Fruit fly (Drosophila melanogaster) whole organism, prepupa: ENCODE measurements around the gene CG15506.

ENCODE experiments used
- CG16779 ChIP-seq: fragments of 200-800 bp; sonication (Bioruptor generic); optimal IDR thresholded peaks from 3 replicates; lab custom pipeline; 2017; ENCODE audit warnings: missing biosample characterization, mild to moderate bottlenecking, missing genetic modification characterization
- CG6163 ChIP-seq: fragments of 200-800 bp; sonication (Bioruptor generic); IDR thresholded peaks from 3 replicates; pipeline ENCODE4 v1.3.6; 2022; ENCODE audit warnings: missing biosample characterization, missing genetic modification characterization
- CG6854 ChIP-seq: fragments of 200-800 bp; sonication (Bioruptor generic); optimal IDR thresholded peaks from 2 replicates; lab custom pipeline; 2017; ENCODE audit warnings: missing biosample characterization, mild to moderate bottlenecking, missing genetic modification characterization
- CG8119 ChIP-seq: fragments of 200-800 bp; sonication (Bioruptor generic); IDR thresholded peaks from 3 replicates; pipeline ENCODE4 v1.3.6; 2022; ENCODE audit warnings: missing biosample characterization, missing genetic modification characterization
- Eip75B ChIP-seq: fragments of 200-800 bp; sonication (Bioruptor generic); optimal IDR thresholded peaks from 3 replicates; lab custom pipeline; 2016; ENCODE audit warnings: missing biosample characterization, missing genetic modification characterization
- Gug ChIP-seq: fragments of 200-800 bp; sonication (Bioruptor generic); IDR thresholded peaks from 2 replicates; pipeline ENCODE4 v1.3.6; 2022; ENCODE audit warnings: missing biosample characterization, missing genetic modification characterization
- Hr39 ChIP-seq: fragments of 200-800 bp; sonication (Bioruptor generic); optimal IDR thresholded peaks from 2 replicates; lab custom pipeline; 2016; ENCODE audit warnings: missing biosample characterization, missing genetic modification characterization
- Smox ChIP-seq: fragments of 200-800 bp; sonication (Bioruptor generic); optimal IDR thresholded peaks from 3 replicates; lab custom pipeline; 2016; ENCODE audit warnings: missing biosample characterization, missing genetic modification characterization
- dac ChIP-seq: fragments of 200-800 bp; sonication (Bioruptor generic); optimal IDR thresholded peaks from 2 replicates; lab custom pipeline; 2017; ENCODE audit warnings: missing biosample characterization, mild to moderate bottlenecking, missing genetic modification characterization
- fd59A ChIP-seq: fragments of 200-800 bp; sonication (Bioruptor generic); optimal IDR thresholded peaks from 2 replicates; lab custom pipeline; 2017; ENCODE audit warnings: missing biosample characterization, mild to moderate bottlenecking, missing genetic modification characterization, missing genetic modification reagents
- lz ChIP-seq: fragments of 200-800 bp; sonication (Bioruptor generic); optimal IDR thresholded peaks from 3 replicates; lab custom pipeline; 2016; ENCODE audit warnings: missing biosample characterization, missing genetic modification characterization
- spab ChIP-seq: fragments of 200-800 bp; sonication (Bioruptor generic); optimal IDR thresholded peaks from 2 replicates; lab custom pipeline; 2017; ENCODE audit warnings: missing biosample characterization, mild to moderate bottlenecking, missing genetic modification characterization, missing genetic modification reagents

- TF ChIP-seq Eip75B (GFP tag; lab: Kevin White, UChicago) = no peak
- no peak for TF ChIP-seq spab
- TF ChIP-seq CG8119 (GFP tag; lab: Robert Waterston, UW) = no peak
- no peak for TF ChIP-seq Hr39 (GFP tag; lab: Kevin White, UChicago)
- no peak for TF ChIP-seq CG6854 (GFP tag; lab: Kevin White, UChicago)
- 0 out of 3 replicates have a peak, but pooled peaks have one; percentile 20 for TF ChIP-seq CG6163
- no peak for TF ChIP-seq dac (GFP tag; lab: Kevin White, UChicago)
- TF ChIP-seq Gug (GFP tag; lab: Robert Waterston, UW) = no peak
- TF ChIP-seq fd59A (GFP tag; lab: Kevin White, UChicago) = no peak
- TF ChIP-seq lz = no peak
- TF ChIP-seq Smox (GFP tag; lab: Kevin White, UChicago) = no peak
- TF ChIP-seq CG16779 = no peak
Observed at dm6 chr3R:29761569-29761968, 43.1 kb downstream of the CG15506 start.
